Worm (Caenorhabditis elegans) whole organism, late embryonic: Measurements from ENCODE around the gene mrpl-35.

Source experiments
- F13H6.1 ChIP-seq: sonication (generic microtip); optimal IDR thresholded peaks from 2 replicates; lab custom pipeline; 2016; ENCODE audit warnings: missing genetic modification characterization, missing compliant biosample characterization
- ama-1 ChIP-seq: fragments of 150-350 bp; optimal IDR thresholded peaks from 2 replicates; lab custom pipeline; 2014
- lin-11 ChIP-seq: fragments of 200-800 bp; sonication (Bioruptor generic); optimal IDR thresholded peaks from 2 replicates; lab custom pipeline; 2018; ENCODE audit warnings: mild to moderate bottlenecking, missing genetic modification characterization, missing compliant biosample characterization
- pha-4 ChIP-seq: fragments of 150-350 bp; optimal IDR thresholded peaks from 2 replicates; lab custom pipeline; 2018; ENCODE audit warnings: missing biosample characterization, missing genetic modification reagents, missing genetic modification characterization
- rnt-1 ChIP-seq: sonication (generic microtip); optimal IDR thresholded peaks from 2 replicates; lab custom pipeline; 2016; ENCODE audit warnings: missing genetic modification characterization, missing compliant biosample characterization
- unc-42 ChIP-seq: sonication (generic microtip); optimal IDR thresholded peaks from 2 replicates; lab custom pipeline; 2016; ENCODE audit warnings: missing genotype, missing genetic modification characterization, missing compliant biosample characterization
- unc-55 ChIP-seq: sonication (generic microtip); optimal IDR thresholded peaks from 2 replicates; lab custom pipeline; 2017; ENCODE audit warnings: missing biosample characterization, missing genetic modification reagents, missing genetic modification characterization

DNA sequence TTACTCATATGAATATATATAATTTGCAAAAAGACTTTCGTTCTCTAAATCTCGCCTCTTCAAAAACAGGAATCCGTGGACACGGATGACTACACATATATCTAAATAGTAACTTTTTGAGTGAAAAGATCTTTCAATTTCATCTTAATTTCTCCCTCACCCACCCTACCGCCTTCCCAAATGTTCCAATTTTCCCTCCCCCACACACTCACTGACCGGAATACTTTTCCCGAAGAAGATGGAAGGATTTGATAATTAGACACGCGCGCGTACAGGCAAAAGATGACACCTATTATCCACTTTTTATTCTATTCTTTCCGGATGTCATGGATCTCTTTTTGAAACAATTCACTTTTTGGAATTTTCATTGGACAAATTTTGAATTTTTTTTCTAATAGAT lies 29.1 kb upstream of the mrpl-35 start:
- no peak for TF ChIP-seq rnt-1 (tag; lab: Kevin White, UChicago)
- TF ChIP-seq pha-4 (tag; lab: Kevin White, UChicago): no peak
- TF ChIP-seq F13H6.1 (tag; lab: Kevin White, UChicago): no peak
- TF ChIP-seq unc-42 (tag; lab: Kevin White, UChicago): no peak
- TF ChIP-seq unc-55 (GFP tag; lab: Kevin White, UChicago): no peak
- TF ChIP-seq lin-11: no peak
- TF ChIP-seq ama-1 (lab: Kevin White, UChicago): no peak
